Worm (Caenorhabditis elegans) whole organism, L1 larva: Measurements from ENCODE around the gene nhr-204.

Experiments used
- C04F5.9 ChIP-seq: sonication (generic microtip); optimal IDR thresholded peaks from 2 replicates; lab custom pipeline; 2016; ENCODE audit warnings: missing genetic modification characterization, missing compliant biosample characterization
- F16B12.6 ChIP-seq: fragments of 150-350 bp; optimal IDR thresholded peaks from 2 replicates; lab custom pipeline; 2014; ENCODE audit warnings: missing biosample characterization, missing genetic modification characterization
- aha-1 ChIP-seq: fragments of 150-350 bp; optimal IDR thresholded peaks from 2 replicates; lab custom pipeline; 2014; ENCODE audit warnings: missing biosample characterization, missing genetic modification characterization
- ama-1 ChIP-seq: fragments of 150-350 bp; optimal IDR thresholded peaks from 2 replicates; lab custom pipeline; 2014
- blmp-1 ChIP-seq: fragments of 150-350 bp; optimal IDR thresholded peaks from 2 replicates; lab custom pipeline; 2014; ENCODE audit warnings: missing biosample characterization, missing genetic modification characterization
- ceh-63 ChIP-seq: fragments of 200-800 bp; sonication (Bioruptor generic); optimal IDR thresholded peaks from 2 replicates; lab custom pipeline; 2018; ENCODE audit warnings: mild to moderate bottlenecking, missing genetic modification characterization, missing compliant biosample characterization
- ceh-82 ChIP-seq, 3 experiments: fragments of 150-350 bp in 1 of 3; sonication (generic microtip) in 2 of 3; optimal IDR thresholded peaks; 2 replicates each; lab custom pipeline; 2014 to 2017; ENCODE audit warnings: missing biosample characterization in 3 of 3, missing genetic modification characterization in 3 of 3
- ceh-88 ChIP-seq: fragments of 200-800 bp; sonication (Bioruptor generic); IDR thresholded peaks from 2 replicates; pipeline ENCODE4 v1.3.6; 2022; ENCODE audit warnings: missing genetic modification characterization, missing compliant biosample characterization
- ceh-90 ChIP-seq: sonication (generic microtip); optimal IDR thresholded peaks from 2 replicates; lab custom pipeline; 2016; ENCODE audit warnings: missing genetic modification characterization, missing compliant biosample characterization
- egl-27 ChIP-seq, 2 experiments: fragments of 150-350 bp in 1 of 2; sonication (generic microtip); optimal IDR thresholded peaks; 3 replicates each; lab custom pipeline; 2017 to 2018; ENCODE audit warnings: missing biosample characterization in 2 of 2, missing genetic modification characterization in 2 of 2, missing genetic modification reagents in 2 of 2
- elt-3 ChIP-seq, 6 experiments: fragments of 150-350 bp in 1 of 6; sonication (generic microtip); optimal IDR thresholded peaks; 2 replicates each; lab custom pipeline; 2017 to 2018; ENCODE audit warnings: missing biosample characterization in 6 of 6, missing genetic modification characterization in 6 of 6, inconsistent platforms in 1 of 6
- fkh-10 ChIP-seq: sonication (generic microtip); optimal IDR thresholded peaks from 2 replicates; lab custom pipeline; 2017; ENCODE audit warnings: missing biosample characterization, missing genetic modification reagents, missing genetic modification characterization
- fkh-4 ChIP-seq: sonication (generic microtip); optimal IDR thresholded peaks from 2 replicates; lab custom pipeline; 2016; ENCODE audit warnings: missing compliant biosample characterization, missing genetic modification characterization, borderline replicate concordance
- fkh-8 ChIP-seq: sonication (generic microtip); optimal IDR thresholded peaks from 2 replicates; lab custom pipeline; 2016; ENCODE audit warnings: mild to moderate bottlenecking, missing genetic modification characterization, missing compliant biosample characterization
- fos-1 ChIP-seq: fragments of 150-350 bp; optimal IDR thresholded peaks from 2 replicates; lab custom pipeline; 2014; ENCODE audit warnings: missing biosample characterization, missing genetic modification characterization
- hlh-17 ChIP-seq: fragments of 200-800 bp; sonication (Bioruptor generic); optimal IDR thresholded peaks from 2 replicates; lab custom pipeline; 2018; ENCODE audit warnings: missing genetic modification characterization, mild to moderate bottlenecking, missing compliant biosample characterization, moderate library complexity, borderline replicate concordance
- hpl-2 ChIP-seq: fragments of 150-350 bp; optimal IDR thresholded peaks from 2 replicates; lab custom pipeline; 2014; ENCODE audit warnings: missing biosample characterization, missing genetic modification reagents, missing genetic modification characterization
- irx-1 ChIP-seq: sonication (generic microtip); optimal IDR thresholded peaks from 2 replicates; lab custom pipeline; 2016; ENCODE audit warnings: missing genetic modification characterization, missing compliant biosample characterization
- isw-1 ChIP-seq: fragments of 200-800 bp; sonication (Bioruptor generic); IDR thresholded peaks from 2 replicates; pipeline ENCODE4 v1.3.6; 2022; ENCODE audit warnings: missing genetic modification characterization, missing compliant biosample characterization
- jun-1 ChIP-seq: fragments of 150-350 bp; optimal IDR thresholded peaks from 2 replicates; lab custom pipeline; 2014; ENCODE audit warnings: missing biosample characterization, missing genetic modification reagents, missing genetic modification characterization
- lin-13 ChIP-seq: fragments of 150-350 bp; optimal IDR thresholded peaks from 2 replicates; lab custom pipeline; 2014; ENCODE audit warnings: missing biosample characterization, missing genetic modification reagents, missing genetic modification characterization
- lir-3 ChIP-seq: sonication (generic microtip); optimal IDR thresholded peaks from 2 replicates; lab custom pipeline; 2016; ENCODE audit warnings: mild to moderate bottlenecking, missing genetic modification characterization, moderate library complexity, missing compliant biosample characterization; ENCODE audit not compliant: poor library complexity
- lsy-2 ChIP-seq, 2 experiments: fragments of 150-350 bp; optimal IDR thresholded peaks; 2 replicates each; lab custom pipeline; 2014; ENCODE audit warnings: missing biosample characterization in 2 of 2, missing genetic modification characterization in 2 of 2
- mdl-1 ChIP-seq, 2 experiments: fragments of 150-350 bp; optimal IDR thresholded peaks; 2 replicates each; lab custom pipeline; 2014 to 2017; ENCODE audit warnings: missing biosample characterization in 2 of 2, missing genetic modification characterization in 2 of 2, inconsistent platforms in 1 of 2
- mep-1 ChIP-seq: fragments of 150-350 bp; optimal IDR thresholded peaks from 2 replicates; lab custom pipeline; 2014; ENCODE audit warnings: missing biosample characterization, missing genetic modification characterization
- nhr-20 ChIP-seq: sonication (generic microtip); optimal IDR thresholded peaks from 2 replicates; lab custom pipeline; 2016; ENCODE audit warnings: mild to moderate bottlenecking, missing genetic modification characterization, missing compliant biosample characterization
- nhr-237 ChIP-seq: fragments of 150-350 bp; optimal IDR thresholded peaks from 2 replicates; lab custom pipeline; 2014; ENCODE audit warnings: missing biosample characterization, missing genetic modification characterization
- nhr-47 ChIP-seq: sonication (generic microtip); optimal IDR thresholded peaks from 2 replicates; lab custom pipeline; 2016; ENCODE audit warnings: mild to moderate bottlenecking, missing genetic modification characterization, moderate library complexity, missing compliant biosample characterization
- nhr-71 ChIP-seq: sonication (generic microtip); optimal IDR thresholded peaks from 2 replicates; lab custom pipeline; 2016; ENCODE audit warnings: mild to moderate bottlenecking, missing genetic modification characterization, moderate library complexity, missing compliant biosample characterization
- nhr-76 ChIP-seq: sonication (generic microtip); optimal IDR thresholded peaks from 2 replicates; lab custom pipeline; 2017; ENCODE audit warnings: missing biosample characterization, missing genetic modification characterization
- nhr-84 ChIP-seq: sonication (generic microtip); optimal IDR thresholded peaks from 2 replicates; lab custom pipeline; 2017; ENCODE audit warnings: missing biosample characterization, missing genetic modification characterization
- nhr-85 ChIP-seq: sonication (generic microtip); peaks from one replicate; lab custom pipeline; 2016; ENCODE audit warnings: missing genetic modification characterization, inconsistent platforms, missing compliant biosample characterization
- nhr-90 ChIP-seq: sonication (generic microtip); optimal IDR thresholded peaks from 2 replicates; lab custom pipeline; 2016; ENCODE audit warnings: mild to moderate bottlenecking, missing genetic modification characterization, missing compliant biosample characterization; ENCODE audit not compliant: poor library complexity
- pqm-1 ChIP-seq: sonication (generic microtip); optimal IDR thresholded peaks from 3 replicates; lab custom pipeline; 2017; ENCODE audit warnings: missing biosample characterization, missing genetic modification characterization
- skn-1 ChIP-seq: fragments of 150-350 bp; optimal IDR thresholded peaks from 2 replicates; lab custom pipeline; 2014; ENCODE audit warnings: missing biosample characterization, missing genetic modification characterization
- snpc-4 ChIP-seq: fragments of 150-350 bp; optimal IDR thresholded peaks from 2 replicates; lab custom pipeline; 2014; ENCODE audit warnings: missing biosample characterization, missing genetic modification characterization
- sox-4 ChIP-seq: sonication (generic microtip); optimal IDR thresholded peaks from 2 replicates; lab custom pipeline; 2016; ENCODE audit warnings: missing genetic modification characterization, missing compliant biosample characterization
- sup-37 ChIP-seq: fragments of 200-800 bp; sonication (Bioruptor generic); optimal IDR thresholded peaks from 2 replicates; lab custom pipeline; 2018; ENCODE audit warnings: mild to moderate bottlenecking, missing genetic modification characterization, missing compliant biosample characterization
- swsn-7 ChIP-seq: sonication (generic microtip); optimal IDR thresholded peaks from 2 replicates; lab custom pipeline; 2016; ENCODE audit warnings: missing genetic modification characterization, missing compliant biosample characterization
- tbx-2 ChIP-seq: sonication (generic microtip); optimal IDR thresholded peaks from 2 replicates; lab custom pipeline; 2016; ENCODE audit warnings: missing genetic modification characterization, missing compliant biosample characterization
- unc-98 ChIP-seq: fragments of 200-800 bp; sonication (Bioruptor generic); IDR thresholded peaks from 2 replicates; pipeline ENCODE4 v1.3.6; 2022; ENCODE audit warnings: missing genetic modification characterization, missing compliant biosample characterization

Gene nhr-204

ce11 chrV:240287-240686 lies 18.3 kb downstream of the nhr-204 start, which contains the start of gene txt-2:
txt-2 (minus strand) TSS chrV:240500.
- TF ChIP-seq elt-3 (tag; optimal IDR thresholded peaks at IDR 0.05; lab: Kevin White, UChicago) (no peak), fkh-4 (tag; lab: Kevin White, UChicago) (no peak), fkh-10 (GFP tag; lab: Kevin White, UChicago) (no peak), jun-1 (no peak), nhr-85 (tag; lab: Kevin White, UChicago) (no peak), isw-1 (no peak), nhr-20 (tag; lab: Kevin White, UChicago) (no peak), fkh-8 (tag; lab: Kevin White, UChicago) (no peak), ama-1 (no peak), hlh-17 (GFP tag; lab: Kevin White, UChicago) (no peak), snpc-4 (tag; lab: Kevin White, UChicago) (no peak)

DNA sequence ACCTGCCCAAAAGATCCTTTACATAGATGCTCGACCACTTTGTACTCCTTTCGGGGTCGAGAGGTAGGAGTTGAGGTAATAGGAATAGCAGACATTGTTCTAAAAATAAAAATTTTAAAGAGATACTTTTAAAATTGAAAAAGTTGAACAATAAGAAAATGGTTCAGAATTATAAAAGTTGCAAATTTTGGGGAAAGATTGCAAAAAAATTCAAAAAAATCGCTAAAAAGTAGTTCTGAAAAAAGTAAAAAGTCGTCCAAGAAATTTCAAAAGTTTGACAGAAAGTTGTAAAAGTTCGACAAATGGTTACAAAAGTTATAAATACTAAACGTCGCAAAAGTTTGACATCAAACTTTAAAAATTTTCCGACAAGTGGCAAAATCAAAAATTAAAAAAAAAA lies 20.5 kb downstream of the nhr-204 start, which contains the start of gene R02C2.1:
Gene R02C2.1, minus strand, starts transcription at position 101 of the 400 bp plus-strand sequence.
- TF ChIP-seq sup-37 (GFP tag; lab: Kevin White, UChicago) (no peak), swsn-7 (no peak), aha-1 (no peak), mdl-1 (tag; optimal IDR thresholded peaks at IDR 0.05; lab: Kevin White, UChicago) (no peak), ceh-63 (no peak)
- TF ChIP-seq, all 84 proteins: peak for 0

DNA sequence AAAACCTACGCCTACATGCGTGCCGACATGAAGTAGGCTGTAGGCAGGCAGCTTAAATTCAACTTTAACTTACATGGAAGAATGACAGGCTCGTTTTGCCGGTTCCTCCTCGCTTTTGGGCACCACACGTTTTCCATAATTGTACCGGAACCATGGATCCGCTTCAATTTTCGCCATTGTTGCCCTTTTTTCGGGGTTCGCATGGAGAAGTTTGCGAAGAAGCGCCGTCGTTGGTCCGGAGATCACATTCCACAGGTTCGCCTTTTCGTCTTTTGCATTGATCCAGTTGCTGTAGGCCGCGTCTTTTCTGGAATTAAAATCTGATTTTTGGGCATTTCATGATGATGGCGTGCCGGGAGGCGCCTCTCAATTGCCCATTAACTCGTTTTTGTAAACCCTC lies 21.6 kb downstream of the nhr-204 start:
- TF ChIP-seq nhr-71 (tag; lab: Kevin White, UChicago) (no peak), ceh-63 (no peak), nhr-47 (tag; lab: Kevin White, UChicago) (no peak), blmp-1 (no peak), fos-1 (no peak), hpl-2 (no peak), mep-1 (tag; lab: Kevin White, UChicago) (no peak), C04F5.9 (tag; lab: Kevin White, UChicago) (no peak), sox-4 (tag; lab: Kevin White, UChicago) (no peak), hlh-17 (GFP tag; lab: Kevin White, UChicago) (no peak)
- TF ChIP-seq, all 84 proteins: peak for 0

DNA sequence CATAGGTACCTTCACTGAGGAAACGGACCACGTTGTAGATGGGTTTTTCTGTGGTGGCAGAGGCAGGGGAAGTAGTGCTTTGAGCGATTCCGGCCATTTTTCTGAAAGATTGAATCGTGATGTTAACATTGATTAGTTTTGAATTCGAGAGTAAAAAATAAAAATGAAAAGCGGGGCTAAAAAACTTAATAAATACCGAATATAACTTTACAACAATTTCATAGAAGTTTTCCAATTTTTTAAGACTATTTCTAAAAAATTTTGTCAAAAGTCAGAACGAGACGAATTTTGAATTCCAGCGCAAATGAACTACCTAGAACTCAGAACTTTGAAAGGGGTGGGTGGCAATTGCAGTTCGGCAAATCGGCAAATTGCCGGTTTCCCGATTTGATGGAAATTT lies 24.1 kb downstream of the nhr-204 start, which contains the start of gene kin-33:
Gene kin-33, minus strand, starts transcription at position 101 of the 400 bp plus-strand sequence.
- no peak for TF ChIP-seq lin-13 (GFP tag; lab: Kevin White, UChicago)
- no peak for TF ChIP-seq tbx-2 (tag; lab: Kevin White, UChicago)
- no peak for TF ChIP-seq lsy-2 (tag; optimal IDR thresholded peaks at IDR 0.05; lab: Kevin White, UChicago)
- TF ChIP-seq ceh-82 (tag; optimal IDR thresholded peaks at IDR 0.05; lab: Kevin White, UChicago) = no peak
- TF ChIP-seq lir-3 = no peak
- TF ChIP-seq unc-98 (GFP tag; lab: Robert Waterston, UW) = no peak
- no peak for TF ChIP-seq elt-3 (tag; optimal IDR thresholded peaks at IDR 0.05; lab: Kevin White, UChicago)
- no peak for TF ChIP-seq ceh-90 (tag; lab: Kevin White, UChicago)
- TF ChIP-seq skn-1 = no peak
- no peak for TF ChIP-seq fkh-10 (GFP tag; lab: Kevin White, UChicago)
- TF ChIP-seq nhr-90 (tag; lab: Kevin White, UChicago) = no peak
- TF ChIP-seq nhr-84 (tag; lab: Kevin White, UChicago) = no peak
- no peak for TF ChIP-seq nhr-237 (tag; lab: Kevin White, UChicago)
- TF ChIP-seq egl-27 (tag; optimal IDR thresholded peaks at IDR 0.05; lab: Kevin White, UChicago) = no peak
- TF ChIP-seq F16B12.6 (tag; lab: Kevin White, UChicago) = no peak
- no peak for TF ChIP-seq pqm-1 (tag; lab: Kevin White, UChicago)
- TF ChIP-seq irx-1 = no peak
- no peak for TF ChIP-seq nhr-76 (tag; lab: Kevin White, UChicago)
- TF ChIP-seq ceh-88 (GFP tag; lab: Robert Waterston, UW) = no peak
